Worm (Caenorhabditis elegans) whole organism, young adult: ENCODE data around the gene F26D11.12.

Source experiments
- B0336.3 ChIP-seq: fragments of 200-800 bp; sonication (Bioruptor generic); IDR thresholded peaks from 2 replicates; pipeline ENCODE4 v1.3.6; 2022; ENCODE audit warnings: missing genetic modification characterization, missing compliant biosample characterization
- F33H1.4 ChIP-seq: fragments of 200-800 bp; sonication (Bioruptor generic); IDR thresholded peaks from 2 replicates; pipeline ENCODE4 v1.3.6; 2022; ENCODE audit warnings: missing genetic modification reagents, missing genetic modification characterization, missing compliant biosample characterization
- F57A8.1 ChIP-seq: fragments of 200-800 bp; sonication (Bioruptor generic); optimal IDR thresholded peaks from 2 replicates; lab custom pipeline; 2018; ENCODE audit warnings: mild to moderate bottlenecking, missing genetic modification characterization, moderate library complexity, missing compliant biosample characterization
- K11D2.4 ChIP-seq: fragments of 200-800 bp; sonication (Bioruptor generic); IDR thresholded peaks from 2 replicates; pipeline ENCODE4 v1.3.6; 2022; ENCODE audit warnings: missing genetic modification reagents, missing genetic modification characterization, missing compliant biosample characterization
- Y53F4B.3 ChIP-seq: fragments of 200-800 bp; sonication (Bioruptor generic); IDR thresholded peaks from 2 replicates; pipeline ENCODE4 v1.3.6; 2022; ENCODE audit warnings: missing genetic modification reagents, missing genetic modification characterization, missing compliant biosample characterization
- Y79H2A.3 ChIP-seq: fragments of 200-800 bp; sonication (Bioruptor generic); conservative IDR thresholded peaks from 2 replicates; pipeline ENCODE4 v1.3.6; 2022; ENCODE audit warnings: missing genetic modification reagents, missing genetic modification characterization, missing compliant biosample characterization
- athp-1 ChIP-seq: sonication (generic microtip); optimal IDR thresholded peaks from 2 replicates; lab custom pipeline; 2017; ENCODE audit warnings: mild to moderate bottlenecking, missing genetic modification characterization, missing compliant biosample characterization
- attf-6 ChIP-seq: fragments of 200-800 bp; sonication (Bioruptor generic); IDR thresholded peaks from 2 replicates; pipeline ENCODE4 v1.3.6; 2022; ENCODE audit warnings: missing genetic modification reagents, missing genetic modification characterization, missing compliant biosample characterization
- cebp-1 ChIP-seq, 2 experiments: fragments of 200-800 bp in 1 of 2; sonication (Bioruptor generic) in 1 of 2; sonication (generic microtip) in 1 of 2; IDR thresholded peaks in 1 of 2; optimal IDR thresholded peaks in 1 of 2; 2 replicates each; pipeline versions ENCODE4 v1.3.6 to Lab custom; 2017 to 2022; ENCODE audit warnings: missing compliant biosample characterization in 2 of 2, missing genetic modification characterization in 2 of 2, mild to moderate bottlenecking in 1 of 2, missing genetic modification reagents in 1 of 2, moderate library complexity in 1 of 2
- ceh-27 ChIP-seq: fragments of 200-800 bp; sonication (Bioruptor generic); optimal IDR thresholded peaks from 2 replicates; lab custom pipeline; 2018; ENCODE audit warnings: mild to moderate bottlenecking, missing genetic modification characterization, moderate library complexity, missing compliant biosample characterization
- ceh-58 ChIP-seq: fragments of 200-800 bp; sonication (Bioruptor generic); IDR thresholded peaks from 2 replicates; pipeline ENCODE4 v1.3.6; 2022; ENCODE audit warnings: missing genetic modification characterization, missing compliant biosample characterization
- efl-1 ChIP-seq: fragments of 150-350 bp; optimal IDR thresholded peaks from 2 replicates; lab custom pipeline; 2014; ENCODE audit warnings: missing biosample characterization, missing genetic modification reagents, missing genetic modification characterization
- egl-18 ChIP-seq: fragments of 200-800 bp; sonication (Bioruptor generic); IDR thresholded peaks from 2 replicates; pipeline ENCODE4 v1.3.6; 2022; ENCODE audit warnings: missing genetic modification reagents, missing genetic modification characterization, missing compliant biosample characterization
- egl-44 ChIP-seq: fragments of 200-800 bp; sonication (Bioruptor generic); IDR thresholded peaks from 2 replicates; pipeline ENCODE4 v1.3.6; 2022; ENCODE audit warnings: missing genetic modification reagents, missing genetic modification characterization, missing compliant biosample characterization
- ekl-4 ChIP-seq: fragments of 200-800 bp; sonication (Bioruptor generic); IDR thresholded peaks from 2 replicates; pipeline ENCODE4 v1.3.6; 2022; ENCODE audit warnings: missing genetic modification reagents, missing genetic modification characterization, missing compliant biosample characterization
- him-1 ChIP-seq: sonication (generic microtip); optimal IDR thresholded peaks from 2 replicates; lab custom pipeline; 2016; ENCODE audit warnings: missing genotype, missing genetic modification reagents, missing genetic modification characterization, missing compliant biosample characterization
- hlh-12 ChIP-seq: sonication (generic microtip); optimal IDR thresholded peaks from 2 replicates; lab custom pipeline; 2016; ENCODE audit warnings: missing genetic modification characterization, missing compliant biosample characterization
- hlh-26 ChIP-seq: fragments of 200-800 bp; sonication (Bioruptor generic); conservative IDR thresholded peaks from 2 replicates; pipeline ENCODE4 v1.3.6; 2022; ENCODE audit warnings: missing genetic modification reagents, missing genetic modification characterization, missing compliant biosample characterization
- hmg-20 ChIP-seq: fragments of 200-800 bp; sonication (Bioruptor generic); IDR thresholded peaks from 2 replicates; pipeline ENCODE4 v1.3.6; 2022; ENCODE audit warnings: missing genetic modification reagents, missing genetic modification characterization, missing compliant biosample characterization
- hsf-1 ChIP-seq: fragments of 200-800 bp; sonication (Bioruptor generic); IDR thresholded peaks from 2 replicates; pipeline ENCODE4 v1.3.6; 2022; ENCODE audit warnings: missing genetic modification reagents, missing genetic modification characterization, missing compliant biosample characterization
- let-526 ChIP-seq: fragments of 200-800 bp; sonication (Bioruptor generic); IDR thresholded peaks from 2 replicates; pipeline ENCODE4 v1.3.6; 2022; ENCODE audit warnings: missing genetic modification reagents, missing genetic modification characterization, missing compliant biosample characterization
- lin-26 ChIP-seq: fragments of 200-800 bp; sonication (Bioruptor generic); IDR thresholded peaks from 2 replicates; pipeline ENCODE4 v1.3.6; 2022; ENCODE audit warnings: missing genetic modification reagents, missing genetic modification characterization, missing compliant biosample characterization
- lin-40 ChIP-seq: sonication (generic microtip); optimal IDR thresholded peaks from 2 replicates; lab custom pipeline; 2016; ENCODE audit warnings: missing genetic modification characterization, mild to moderate bottlenecking, missing compliant biosample characterization, missing genotype, missing genetic modification reagents
- lsl-1 ChIP-seq: fragments of 200-800 bp; sonication (Bioruptor generic); optimal IDR thresholded peaks from 2 replicates; lab custom pipeline; 2018; ENCODE audit warnings: mild to moderate bottlenecking, missing genetic modification characterization, moderate library complexity, missing compliant biosample characterization
- mcd-1 ChIP-seq: fragments of 200-800 bp; sonication (Bioruptor generic); IDR thresholded peaks from 2 replicates; pipeline ENCODE4 v1.3.6; 2022; ENCODE audit warnings: missing genetic modification reagents, missing genetic modification characterization, missing compliant biosample characterization
- nhr-120 ChIP-seq: fragments of 200-800 bp; sonication (Bioruptor generic); IDR thresholded peaks from 2 replicates; pipeline ENCODE4 v1.3.6; 2022; ENCODE audit warnings: missing genetic modification characterization, missing compliant biosample characterization
- nhr-27 ChIP-seq: fragments of 200-800 bp; sonication (Bioruptor generic); optimal IDR thresholded peaks from 2 replicates; lab custom pipeline; 2018; ENCODE audit warnings: mild to moderate bottlenecking, missing genetic modification characterization, moderate library complexity, missing compliant biosample characterization
- nhr-80 ChIP-seq: sonication (generic microtip); optimal IDR thresholded peaks from 2 replicates; lab custom pipeline; 2016; ENCODE audit warnings: missing genetic modification characterization, missing compliant biosample characterization
- nhr-90 ChIP-seq: sonication (generic microtip); optimal IDR thresholded peaks from 2 replicates; lab custom pipeline; 2016; ENCODE audit warnings: missing genotype, mild to moderate bottlenecking, missing genetic modification characterization, missing compliant biosample characterization
- rcor-1 ChIP-seq: fragments of 200-800 bp; sonication (Bioruptor generic); IDR thresholded peaks from 2 replicates; pipeline ENCODE4 v1.3.6; 2022; ENCODE audit warnings: missing genetic modification reagents, missing genetic modification characterization, missing compliant biosample characterization
- sea-2 ChIP-seq: fragments of 200-800 bp; sonication (Bioruptor generic); IDR thresholded peaks from 2 replicates; pipeline ENCODE4 v1.3.6; 2022; ENCODE audit warnings: missing genetic modification characterization, missing compliant biosample characterization
- snpc-1.3 ChIP-seq: sonication (generic microtip); optimal IDR thresholded peaks from 2 replicates; lab custom pipeline; 2017; ENCODE audit warnings: missing genetic modification characterization, mild to moderate bottlenecking, missing compliant biosample characterization, antibody characterized with exemption, moderate library complexity, missing genotype, missing genetic modification reagents; ENCODE audit not compliant: insufficient read depth
- snpc-4 ChIP-seq, 5 experiments: fragments of 150-350 bp in 1 of 5; sonication (generic microtip) in 4 of 5; optimal IDR thresholded peaks; 2 replicates each; lab custom pipeline; 2014 to 2018; ENCODE audit warnings: missing genetic modification characterization in 5 of 5, missing biosample characterization in 3 of 5, antibody characterized with exemption in 2 of 5, mild to moderate bottlenecking in 2 of 5, missing compliant biosample characterization in 2 of 5, missing genotype in 2 of 5, moderate library complexity in 2 of 5, missing genetic modification reagents in 1 of 5
- tlf-1 ChIP-seq: fragments of 200-800 bp; sonication (Bioruptor generic); optimal IDR thresholded peaks from 2 replicates; lab custom pipeline; 2018; ENCODE audit warnings: mild to moderate bottlenecking, missing genetic modification characterization, missing compliant biosample characterization
- xnd-1 ChIP-seq: sonication (generic microtip); optimal IDR thresholded peaks from 2 replicates; lab custom pipeline; 2016; ENCODE audit warnings: missing genotype, missing genetic modification reagents, missing genetic modification characterization, missing compliant biosample characterization
- ztf-25 ChIP-seq: fragments of 200-800 bp; sonication (Bioruptor generic); IDR thresholded peaks from 2 replicates; pipeline ENCODE4 v1.3.6; 2022; ENCODE audit warnings: missing genetic modification reagents, missing genetic modification characterization, missing compliant biosample characterization
- ztf-28 ChIP-seq: fragments of 200-800 bp; sonication (Bioruptor generic); IDR thresholded peaks from 2 replicates; pipeline ENCODE4 v1.3.6; 2022; ENCODE audit warnings: missing genetic modification reagents, missing genetic modification characterization, missing compliant biosample characterization
- ztf-3 ChIP-seq: fragments of 200-800 bp; sonication (Bioruptor generic); optimal IDR thresholded peaks from 2 replicates; lab custom pipeline; 2018; ENCODE audit warnings: mild to moderate bottlenecking, missing genetic modification characterization, missing compliant biosample characterization

F26D11.12 gene

DNA sequence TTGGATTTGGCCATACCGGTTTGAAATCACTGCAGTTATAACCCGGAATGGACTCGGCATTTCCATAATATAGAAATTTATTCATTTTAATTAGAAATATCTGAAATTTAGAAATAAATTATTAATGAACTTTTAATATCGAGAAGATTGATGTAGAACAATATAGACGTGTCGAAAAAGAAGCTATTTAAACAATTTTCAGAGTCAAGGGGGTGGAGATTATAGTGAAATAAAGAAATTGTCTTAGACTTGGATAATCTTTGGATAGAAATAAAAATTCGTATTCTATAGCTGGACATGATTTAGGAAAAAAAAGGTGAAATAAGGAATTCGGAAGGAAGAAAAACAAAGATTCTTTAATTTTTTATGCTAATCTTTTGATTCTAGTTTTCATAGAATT, 14.8 kb downstream of the F26D11.12 start, which contains the start of gene srt-53:
TSS of gene srt-53 (minus strand) at position 101 of the 400 bp plus-strand sequence.
- no peak for TF ChIP-seq nhr-120 (GFP tag; lab: Robert Waterston, UW)
- TF ChIP-seq egl-18, result no peak
- TF ChIP-seq Y79H2A.3, result no peak
- no peak for TF ChIP-seq xnd-1
- no peak for TF ChIP-seq ztf-3 (GFP tag; lab: Kevin White, UChicago)

- TF ChIP-seq lsl-1, result no peak
- TF ChIP-seq efl-1 (GFP tag; lab: Kevin White, UChicago), result no peak
- TF ChIP-seq ceh-58 (GFP tag; lab: Robert Waterston, UW), result no peak
- no peak for TF ChIP-seq rcor-1 (GFP tag; lab: Robert Waterston, UW)
- no peak for TF ChIP-seq cebp-1 (GFP tag; IDR thresholded peaks at IDR 0.05; lab: Robert Waterston, UW)
- TF ChIP-seq cebp-1 (tag; optimal IDR thresholded peaks at IDR 0.05; lab: Kevin White, UChicago), result no peak
- no peak for TF ChIP-seq B0336.3
- no peak for TF ChIP-seq mcd-1 (GFP tag; lab: Robert Waterston, UW)
- TF ChIP-seq F33H1.4 (GFP tag; lab: Robert Waterston, UW), result no peak
- TF ChIP-seq hmg-20 (GFP tag; lab: Robert Waterston, UW), result no peak
- no peak for TF ChIP-seq nhr-90 (tag; lab: Kevin White, UChicago)
Observed at ce11 chrV:7937152-7937551, 18.0 kb downstream of the F26D11.12 start, which contains the start of gene srsx-3. srsx-3 (minus strand) TSS chrV:7937252.

ce11 chrV:7932998-7933397, 22.1 kb downstream of the F26D11.12 start, which contains the start of gene ncx-10:
ncx-10 (minus strand) TSS chrV:7933098.
- TF ChIP-seq snpc-1.3 (tag; lab: Kevin White, UChicago) (no peak), Y53F4B.3 (GFP tag; lab: Robert Waterston, UW) (no peak), xnd-1 (no peak), tlf-1 (GFP tag; lab: Kevin White, UChicago) (no peak), let-526 (no peak), athp-1 (tag; lab: Kevin White, UChicago) (no peak), sea-2 (GFP tag; lab: Robert Waterston, UW) (no peak)

DNA sequence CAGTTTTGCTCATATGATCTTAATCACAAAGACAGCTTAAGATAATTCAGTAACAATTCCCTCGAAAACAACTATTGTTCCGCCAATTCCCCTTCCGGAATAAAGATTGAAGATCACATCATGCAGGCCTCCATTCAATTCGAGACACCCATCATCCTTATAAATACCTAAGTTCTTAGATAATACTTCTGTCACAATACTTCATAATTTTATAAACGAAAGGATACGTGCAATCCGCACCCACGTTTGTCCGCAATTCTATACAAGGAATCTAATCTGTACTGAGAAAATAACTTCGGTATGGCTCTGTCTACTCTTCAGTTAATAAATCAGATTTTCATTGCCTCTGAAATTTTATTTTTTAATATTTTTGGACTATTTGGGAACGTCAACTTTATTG, 26.5 kb downstream of the F26D11.12 start, which contains the start of gene srsx-5:
TSS of gene srsx-5 (plus strand) at position 301 of the 400 bp plus-strand sequence.
- TF ChIP-seq hsf-1 (no peak), hlh-12 (tag; lab: Kevin White, UChicago) (no peak)
- TF ChIP-seq, all 124 proteins: peak for 0

DNA sequence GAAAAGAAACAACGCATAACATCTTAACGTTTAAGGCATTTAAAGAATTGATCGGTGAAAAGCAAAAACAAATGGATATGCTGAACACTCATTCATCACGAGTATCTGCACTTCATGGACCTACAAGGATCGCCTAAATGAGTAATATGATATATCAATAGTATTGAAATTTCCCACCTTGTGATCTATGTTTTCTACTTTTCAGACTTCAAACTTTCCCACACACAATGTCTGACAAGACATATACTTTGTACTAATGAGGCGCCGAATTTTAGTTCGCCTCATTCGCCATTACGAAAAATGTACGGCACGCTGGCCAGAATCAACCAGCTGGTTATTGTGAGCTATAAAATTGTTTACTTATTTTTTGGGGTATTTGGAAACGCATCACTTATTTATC, 28.3 kb downstream of the F26D11.12 start, which contains the start of gene srsx-6:
TSS of gene srsx-6 (plus strand) at position 301 of the 400 bp plus-strand sequence.
- TF ChIP-seq ceh-27, result no peak
- TF ChIP-seq, all 124 proteins: peak for 0

DNA sequence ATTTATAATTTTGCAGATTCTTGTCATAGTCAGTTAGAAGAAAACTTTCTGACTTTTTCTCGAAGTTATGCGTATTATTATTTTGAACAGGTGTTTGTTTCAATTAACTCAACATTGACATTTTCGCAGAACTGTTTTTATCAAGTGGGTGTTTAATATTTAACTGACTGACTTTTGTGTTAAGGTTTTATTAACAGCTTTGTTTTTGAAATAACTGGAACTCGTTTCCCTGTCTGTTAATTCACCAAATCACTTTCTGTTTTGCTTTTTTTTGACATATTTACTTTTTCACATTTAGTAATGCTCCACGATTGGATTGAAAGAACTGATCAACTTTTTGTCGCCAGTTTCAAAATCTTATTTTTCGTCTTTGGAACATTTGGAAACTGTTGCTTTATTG, 29.6 kb downstream of the F26D11.12 start, which contains the start of gene srsx-7:
TSS of gene srsx-7 (plus strand) at position 301 of the 400 bp plus-strand sequence.
- no peak for TF ChIP-seq lin-26 (GFP tag; lab: Robert Waterston, UW)

DNA sequence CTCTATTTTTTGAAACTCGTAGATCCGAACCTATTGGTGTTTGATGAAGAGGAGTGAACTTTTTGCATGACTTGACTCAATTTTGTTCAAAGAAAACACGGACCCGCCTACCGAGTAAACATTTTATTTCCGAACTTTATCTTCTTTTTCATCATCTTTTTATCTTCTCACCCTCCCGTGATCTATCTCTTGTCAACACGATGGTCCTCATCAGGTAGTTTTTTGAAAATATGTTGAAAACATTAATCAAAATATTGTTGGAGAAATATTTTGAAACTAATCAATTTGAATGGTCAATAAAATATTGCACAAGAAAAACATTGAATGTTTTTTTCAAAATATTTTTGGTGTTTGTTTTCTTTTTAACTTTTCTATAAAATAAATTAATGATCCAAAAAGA, 46.7 kb downstream of the F26D11.12 start:
- no peak for TF ChIP-seq hlh-12 (tag; lab: Kevin White, UChicago)
- TF ChIP-seq egl-44 (GFP tag; lab: Robert Waterston, UW), result no peak
- no peak for TF ChIP-seq ekl-4 (GFP tag; lab: Robert Waterston, UW)
- no peak for TF ChIP-seq F57A8.1 (GFP tag; lab: Kevin White, UChicago)
- no peak for TF ChIP-seq nhr-27 (tag; lab: Kevin White, UChicago)
- no peak for TF ChIP-seq lin-40 (tag; lab: Kevin White, UChicago)
- TF ChIP-seq attf-6 (GFP tag; lab: Robert Waterston, UW), result no peak
- TF ChIP-seq nhr-80 (tag; lab: Kevin White, UChicago), result no peak
- TF ChIP-seq him-1, result no peak
- TF ChIP-seq lin-26 (GFP tag; lab: Robert Waterston, UW), result no peak
- no peak for TF ChIP-seq sea-2 (GFP tag; lab: Robert Waterston, UW)
- no peak for TF ChIP-seq hlh-26 (GFP tag; lab: Robert Waterston, UW)
- TF ChIP-seq snpc-4 (GFP tag; optimal IDR thresholded peaks at IDR 0.05; lab: Kevin White, UChicago), result no peak
- TF ChIP-seq snpc-4 (tag; optimal IDR thresholded peaks at IDR 0.05; lab: Kevin White, UChicago), result no peak
- no peak for TF ChIP-seq ztf-25 (GFP tag; lab: Robert Waterston, UW)
- TF ChIP-seq ztf-28 (GFP tag; lab: Robert Waterston, UW), result no peak
- no peak for TF ChIP-seq K11D2.4
